Worm (Caenorhabditis elegans) whole organism, L1 larva: ENCODE data around the gene srt-74.

Experiments
- ama-1 ChIP-seq: fragments of 150-350 bp; optimal IDR thresholded peaks from 2 replicates; lab custom pipeline; 2014
- hlh-4 ChIP-seq: sonication (generic microtip); optimal IDR thresholded peaks from 2 replicates; lab custom pipeline; 2016; ENCODE audit warnings: mild to moderate bottlenecking, missing genetic modification characterization, missing compliant biosample characterization
- lsy-2 ChIP-seq, 2 experiments: fragments of 150-350 bp; optimal IDR thresholded peaks; 2 replicates each; lab custom pipeline; 2014; ENCODE audit warnings: missing biosample characterization in 2 of 2, missing genetic modification characterization in 2 of 2
- mep-1 ChIP-seq: fragments of 150-350 bp; optimal IDR thresholded peaks from 2 replicates; lab custom pipeline; 2014; ENCODE audit warnings: missing biosample characterization, missing genetic modification characterization
- nhr-28 ChIP-seq: fragments of 150-350 bp; optimal IDR thresholded peaks from 2 replicates; lab custom pipeline; 2014; ENCODE audit warnings: missing biosample characterization, missing genetic modification characterization
- nhr-76 ChIP-seq: sonication (generic microtip); optimal IDR thresholded peaks from 2 replicates; lab custom pipeline; 2017; ENCODE audit warnings: missing biosample characterization, missing genetic modification characterization
- skn-1 ChIP-seq: fragments of 150-350 bp; optimal IDR thresholded peaks from 2 replicates; lab custom pipeline; 2014; ENCODE audit warnings: missing biosample characterization, missing genetic modification characterization
- snpc-4 ChIP-seq: fragments of 150-350 bp; optimal IDR thresholded peaks from 2 replicates; lab custom pipeline; 2014; ENCODE audit warnings: missing biosample characterization, missing genetic modification characterization
- sup-37 ChIP-seq: fragments of 200-800 bp; sonication (Bioruptor generic); optimal IDR thresholded peaks from 2 replicates; lab custom pipeline; 2018; ENCODE audit warnings: mild to moderate bottlenecking, missing genetic modification characterization, missing compliant biosample characterization
- unc-62 ChIP-seq: fragments of 150-350 bp; optimal IDR thresholded peaks from 2 replicates; lab custom pipeline; 2014; ENCODE audit warnings: missing biosample characterization, missing genetic modification reagents, missing genetic modification characterization
- unc-98 ChIP-seq: fragments of 200-800 bp; sonication (Bioruptor generic); IDR thresholded peaks from 2 replicates; pipeline ENCODE4 v1.3.6; 2022; ENCODE audit warnings: missing genetic modification characterization, missing compliant biosample characterization
- vab-15 ChIP-seq: sonication (generic microtip); optimal IDR thresholded peaks from 2 replicates; lab custom pipeline; 2017; ENCODE audit warnings: missing genotype, mild to moderate bottlenecking, missing genetic modification characterization, missing compliant biosample characterization
- ztf-4 ChIP-seq: fragments of 150-350 bp; optimal IDR thresholded peaks from 2 replicates; lab custom pipeline; 2014; ENCODE audit warnings: missing biosample characterization, missing genetic modification characterization

DNA sequence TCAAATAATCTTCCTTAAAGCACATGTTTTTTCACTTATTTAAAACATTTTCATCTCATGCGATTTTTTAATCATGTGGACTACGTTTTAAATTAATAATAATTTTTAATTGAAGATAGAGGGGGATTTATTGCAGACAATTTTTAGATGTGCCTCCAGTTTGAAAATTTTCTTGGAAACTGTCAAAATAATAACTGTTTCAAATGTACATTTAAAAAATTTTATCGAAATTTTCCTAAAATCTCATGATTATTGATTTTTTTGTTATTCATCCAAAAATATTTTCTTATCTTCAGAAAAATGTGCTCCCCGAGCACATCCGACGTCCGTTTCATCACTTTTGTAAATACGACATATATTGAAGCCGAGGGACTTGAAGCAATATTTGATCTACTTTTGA is 25.3 kb downstream of the srt-74 start, which contains the start of gene sre-8:
- TF ChIP-seq unc-98 (no peak), mep-1 (tag; lab: Kevin White, UChicago) (no peak), ztf-4 (tag; lab: Kevin White, UChicago) (no peak), skn-1 (tag; lab: Kevin White, UChicago) (no peak), nhr-28 (no peak), unc-62 (GFP tag; lab: Kevin White, UChicago) (no peak), sup-37 (GFP tag; lab: Kevin White, UChicago) (no peak), nhr-76 (tag; lab: Kevin White, UChicago) (no peak), snpc-4 (tag; lab: Kevin White, UChicago) (no peak), vab-15 (no peak), ama-1 (no peak), lsy-2 (tag; optimal IDR thresholded peaks at IDR 0.05; lab: Kevin White, UChicago) (no peak), hlh-4 (tag; lab: Kevin White, UChicago) (no peak)
